Fruit fly (Drosophila melanogaster) whole organism, wandering third instar larva: ENCODE data around the gene CG31100.

ENCODE experiments used
- Abd-B ChIP-seq: fragments of >200 bp; optimal IDR thresholded peaks from 2 replicates; lab custom pipeline; 2017; ENCODE audit warnings: missing biosample characterization, missing genetic modification characterization
- CG9705 ChIP-seq: fragments of 200-800 bp; sonication (Bioruptor generic); optimal IDR thresholded peaks from 2 replicates; lab custom pipeline; 2018; ENCODE audit warnings: missing biosample characterization, mild to moderate bottlenecking, missing genetic modification characterization
- CrebA ChIP-seq: fragments of 200-800 bp; sonication (Bioruptor generic); optimal IDR thresholded peaks from 2 replicates; lab custom pipeline; 2016; ENCODE audit warnings: missing biosample characterization, mild to moderate bottlenecking, missing genetic modification characterization, borderline replicate concordance
- Dif ChIP-seq: fragments of 200-275, 200-300 bp; sonication (Bioruptor generic); optimal IDR thresholded peaks from 2 replicates; lab custom pipeline; 2018; ENCODE audit warnings: missing biosample characterization, missing genetic modification characterization; ENCODE audit not compliant: partially characterized antibody
- GATAd ChIP-seq: sonication (Bioruptor generic); optimal IDR thresholded peaks from 2 replicates; lab custom pipeline; 2016; ENCODE audit warnings: missing biosample characterization, missing genetic modification characterization
- Hr78 ChIP-seq: fragments of >200 bp; optimal IDR thresholded peaks from 2 replicates; lab custom pipeline; 2017; ENCODE audit warnings: missing biosample characterization, missing genetic modification characterization
- Hr83 ChIP-seq: fragments of 200-300 bp; sonication (Bioruptor generic); optimal IDR thresholded peaks from 2 replicates; lab custom pipeline; 2016; ENCODE audit warnings: missing biosample characterization, mild to moderate bottlenecking, missing genetic modification characterization, moderate library complexity; ENCODE audit not compliant: poor library complexity, severe bottlenecking
- Jra ChIP-seq: sonication (Bioruptor generic); optimal IDR thresholded peaks from 2 replicates; lab custom pipeline; 2016; ENCODE audit warnings: missing biosample characterization, missing genetic modification characterization
- Mio ChIP-seq: sonication (Bioruptor generic); optimal IDR thresholded peaks from 2 replicates; lab custom pipeline; 2016; ENCODE audit warnings: missing biosample characterization, missing genetic modification characterization
- Myc ChIP-seq: fragments of >200 bp; optimal IDR thresholded peaks from 2 replicates; lab custom pipeline; 2017
- N ChIP-seq: fragments of >200 bp; optimal IDR thresholded peaks from 2 replicates; lab custom pipeline; 2018; ENCODE audit warnings: missing biosample characterization, missing external identifiers, missing genetic modification characterization
- OdsH ChIP-seq: fragments of 200-800 bp; sonication (Bioruptor generic); optimal IDR thresholded peaks from 2 replicates; lab custom pipeline; 2016; ENCODE audit warnings: missing biosample characterization, mild to moderate bottlenecking, missing genetic modification characterization
- Rel ChIP-seq, 2 experiments: fragments of 200-800 bp; sonication (Bioruptor generic) in 1 of 2; optimal IDR thresholded peaks; 2 replicates in 1 of 2; 3 replicates in 1 of 2; lab custom pipeline; 2016 to 2019; ENCODE audit warnings: mild to moderate bottlenecking in 2 of 2, missing biosample characterization in 2 of 2, missing genetic modification characterization in 2 of 2, moderate library complexity in 1 of 2
- Sp1 ChIP-seq: fragments of 200-800 bp; sonication (Bioruptor generic); optimal IDR thresholded peaks from 3 replicates; lab custom pipeline; 2019; ENCODE audit warnings: missing biosample characterization, mild to moderate bottlenecking, missing genetic modification characterization, moderate library complexity
- Vsx2 ChIP-seq: fragments of 200-300, 225-300 bp; sonication (Bioruptor generic); optimal IDR thresholded peaks from 2 replicates; lab custom pipeline; 2018; ENCODE audit warnings: missing biosample characterization, missing genetic modification characterization; ENCODE audit not compliant: partially characterized antibody
- br ChIP-seq: fragments of 200-800 bp; sonication (Bioruptor generic); optimal IDR thresholded peaks from 2 replicates; lab custom pipeline; 2016; ENCODE audit warnings: missing biosample characterization, missing genetic modification characterization
- brk ChIP-seq: fragments of 200-800 bp; sonication (Bioruptor generic); optimal IDR thresholded peaks from 2 replicates; lab custom pipeline; 2016; ENCODE audit warnings: missing biosample characterization, mild to moderate bottlenecking, missing genetic modification characterization
- dl ChIP-seq, 2 experiments: fragments of 175-275, 200-275 bp in 1 of 2; fragments of 200-275 bp in 1 of 2; sonication (Bioruptor generic); optimal IDR thresholded peaks; lab custom pipeline; 2018; ENCODE audit warnings: mild to moderate bottlenecking in 2 of 2, missing biosample characterization in 2 of 2, missing genetic modification characterization in 2 of 2, moderate library complexity in 2 of 2; ENCODE audit not compliant: partially characterized antibody in 2 of 2, insufficient read depth in 1 of 2
- dmrt93B ChIP-seq: fragments of 200-800 bp; sonication (Bioruptor generic); optimal IDR thresholded peaks from 2 replicates; lab custom pipeline; 2018; ENCODE audit warnings: missing biosample characterization, mild to moderate bottlenecking, missing genetic modification characterization
- dsf ChIP-seq: sonication (Bioruptor generic); optimal IDR thresholded peaks from 2 replicates; lab custom pipeline; 2016; ENCODE audit warnings: missing biosample characterization, missing genetic modification characterization, borderline replicate concordance
- ey ChIP-seq: fragments of 200-800 bp; sonication (Bioruptor generic); optimal IDR thresholded peaks from 2 replicates; lab custom pipeline; 2016; ENCODE audit warnings: missing biosample characterization, missing genetic modification characterization
- foxo ChIP-seq, 2 experiments: fragments of 200-800 bp; sonication (Bioruptor generic); optimal IDR thresholded peaks; 2 replicates in 1 of 2; 3 replicates in 1 of 2; lab custom pipeline; 2016 to 2017; ENCODE audit warnings: missing biosample characterization in 2 of 2, missing genetic modification characterization in 2 of 2
- fru ChIP-seq: fragments of 200-800 bp; sonication (Bioruptor generic); optimal IDR thresholded peaks from 3 replicates; lab custom pipeline; 2016; ENCODE audit warnings: missing biosample characterization, mild to moderate bottlenecking, missing genetic modification characterization
- h ChIP-seq: fragments of 200-800 bp; sonication (Bioruptor generic); optimal IDR thresholded peaks from 3 replicates; lab custom pipeline; 2016; ENCODE audit warnings: missing biosample characterization, mild to moderate bottlenecking, missing genetic modification characterization
- jim ChIP-seq: fragments of 175-275, 200-325 bp; sonication (Bioruptor generic); optimal IDR thresholded peaks from 2 replicates; lab custom pipeline; 2016; ENCODE audit warnings: missing biosample characterization, mild to moderate bottlenecking, missing genetic modification characterization
- lola ChIP-seq: fragments of >200 bp; optimal IDR thresholded peaks from 2 replicates; lab custom pipeline; 2017; ENCODE audit warnings: missing biosample characterization, missing genetic modification characterization
- rgr ChIP-seq: fragments of 200-800 bp; sonication (Bioruptor generic); optimal IDR thresholded peaks from 3 replicates; lab custom pipeline; 2016; ENCODE audit warnings: missing biosample characterization, mild to moderate bottlenecking, missing genetic modification characterization
- sv ChIP-seq: fragments of 200-800 bp; sonication (Bioruptor generic); optimal IDR thresholded peaks from 3 replicates; lab custom pipeline; 2016; ENCODE audit warnings: missing biosample characterization, missing genetic modification characterization
- tai ChIP-seq: sonication (Bioruptor generic); optimal IDR thresholded peaks from 2 replicates; lab custom pipeline; 2016; ENCODE audit warnings: missing biosample characterization, missing genetic modification characterization
- usp ChIP-seq: fragments of >200 bp; optimal IDR thresholded peaks from 2 replicates; lab custom pipeline; 2017; ENCODE audit warnings: missing biosample characterization, missing genetic modification characterization
- woc ChIP-seq: sonication (Bioruptor generic); optimal IDR thresholded peaks from 2 replicates; lab custom pipeline; 2016; ENCODE audit warnings: missing biosample characterization, mild to moderate bottlenecking, missing genetic modification characterization

CG31100 gene

dm6 chr3R:8968837-8969236 is 34.6 kb downstream of the CG31100 start (continued):
- no peak for TF ChIP-seq CrebA (GFP tag; lab: Kevin White, UChicago)
- TF ChIP-seq Hr78 (GFP tag; lab: Kevin White, UChicago), result no peak
- TF ChIP-seq foxo (GFP tag; optimal IDR thresholded peaks at IDR 0.05; lab: Kevin White, UChicago), result peak in 1 of 2 experiments; percentile 62
- peak; percentile 38 for TF ChIP-seq ey (GFP tag; lab: Kevin White, UChicago)
- TF ChIP-seq h (GFP tag; lab: Kevin White, UChicago), result peak; percentile 55
- TF ChIP-seq fru (GFP tag; lab: Kevin White, UChicago), result peak; percentile 42

dm6 chr3R:8966598-8966997 is 36.9 kb downstream of the CG31100 start:
- TF ChIP-seq GATAd (GFP tag; lab: Kevin White, UChicago) (no peak), CrebA (GFP tag; lab: Kevin White, UChicago) (no peak), dmrt93B (GFP tag; lab: Kevin White, UChicago) (no peak), usp (GFP tag; lab: Kevin White, UChicago) (no peak), rgr (GFP tag; lab: Kevin White, UChicago) (no peak), Abd-B (no peak)

- no peak for TF ChIP-seq CG9705 (GFP tag; lab: Kevin White, UChicago)
- TF ChIP-seq tai (GFP tag; lab: Kevin White, UChicago), result no peak
- TF ChIP-seq CrebA (GFP tag; lab: Kevin White, UChicago), result no peak
- no peak for TF ChIP-seq Mio (GFP tag; lab: Kevin White, UChicago)
- no peak for TF ChIP-seq sv (GFP tag; lab: Kevin White, UChicago)
- no peak for TF ChIP-seq OdsH (GFP tag; lab: Kevin White, UChicago)
- TF ChIP-seq Myc (lab: Kevin White, UChicago), result no peak
- TF ChIP-seq Vsx2 (GFP tag; lab: Kevin White, UChicago), result no peak
- TF ChIP-seq foxo (GFP tag; optimal IDR thresholded peaks at IDR 0.05; lab: Kevin White, UChicago), result no peak
- no peak for TF ChIP-seq Jra
- TF ChIP-seq N (GFP tag; lab: Kevin White, UChicago), result no peak
- TF ChIP-seq Abd-B, result no peak
- TF ChIP-seq lola (GFP tag; lab: Kevin White, UChicago), result no peak
- TF ChIP-seq br (GFP tag; lab: Kevin White, UChicago), result no peak
- no peak for TF ChIP-seq dsf
- TF ChIP-seq GATAd (GFP tag; lab: Kevin White, UChicago), result no peak
- no peak for TF ChIP-seq fru (GFP tag; lab: Kevin White, UChicago)
- no peak for TF ChIP-seq Hr83 (GFP tag; lab: Kevin White, UChicago)
- no peak for TF ChIP-seq woc (GFP tag; lab: Kevin White, UChicago)
Observed at dm6 chr3R:8965546-8965945, 37.9 kb downstream of the CG31100 start.

dm6 chr3R:8963756-8964342 is 39.6 kb downstream of the CG31100 start:
- TF ChIP-seq Rel (GFP tag; optimal IDR thresholded peaks at IDR 0.05; lab: Kevin White, UChicago), result no peak
- no peak for TF ChIP-seq Rel (tag; optimal IDR thresholded peaks at IDR 0.05; lab: Kevin White, UChicago)
- TF ChIP-seq Dif (GFP tag; lab: Kevin White, UChicago), result no peak
- TF ChIP-seq dl (GFP tag; optimal IDR thresholded peaks at IDR 0.05; lab: Kevin White, UChicago; ENCODE audit: insufficient read depth in 1 of 2, partially characterized antibody in 2 of 2), result no peak
- TF ChIP-seq fru (GFP tag; lab: Kevin White, UChicago), result no peak
- TF ChIP-seq woc (GFP tag; lab: Kevin White, UChicago), result no peak
- TF ChIP-seq Abd-B, result no peak
- no peak for TF ChIP-seq CrebA (GFP tag; lab: Kevin White, UChicago)
- no peak for TF ChIP-seq lola (GFP tag; lab: Kevin White, UChicago)
- no peak for TF ChIP-seq jim (GFP tag; lab: Kevin White, UChicago)
- TF ChIP-seq Hr83 (GFP tag; lab: Kevin White, UChicago), result no peak
- no peak for TF ChIP-seq brk (GFP tag; lab: Kevin White, UChicago)
- TF ChIP-seq Sp1 (GFP tag; lab: Kevin White, UChicago), result no peak
